Fruit fly (Drosophila melanogaster) whole organism, embryonic: ENCODE measurements around the gene CG15894.

ENCODE experiments used
- Abd-B ChIP-seq: fragments of 200-800 bp; sonication (Bioruptor generic); optimal IDR thresholded peaks from 2 replicates; lab custom pipeline; 2018; ENCODE audit warnings: missing biosample characterization, mild to moderate bottlenecking, missing genetic modification characterization, moderate library complexity
- CG10462 ChIP-seq: fragments of 200-800 bp; sonication (Bioruptor generic); optimal IDR thresholded peaks from 2 replicates; lab custom pipeline; 2016; ENCODE audit warnings: missing biosample characterization, missing genetic modification characterization
- CG11398 ChIP-seq: fragments of 200-800 bp; sonication (Bioruptor generic); optimal IDR thresholded peaks from 2 replicates; lab custom pipeline; 2016; ENCODE audit warnings: missing biosample characterization, missing genetic modification characterization
- CG12155 ChIP-seq: fragments of 200-800 bp; sonication (Bioruptor generic); optimal IDR thresholded peaks from 3 replicates; lab custom pipeline; 2016; ENCODE audit warnings: missing biosample characterization, missing genetic modification characterization
- CG13296 ChIP-seq: fragments of 200-800 bp; sonication (Bioruptor generic); optimal IDR thresholded peaks from 3 replicates; lab custom pipeline; 2018; ENCODE audit warnings: missing biosample characterization, mild to moderate bottlenecking, missing genetic modification characterization
- CG17361 ChIP-seq: fragments of 200-800 bp; sonication (Bioruptor generic); IDR thresholded peaks from 3 replicates; pipeline ENCODE4 v1.3.6; 2022; ENCODE audit warnings: missing biosample characterization, missing genetic modification characterization
- CG1792 ChIP-seq: fragments of 200-800 bp; sonication (Bioruptor generic); optimal IDR thresholded peaks from 2 replicates; lab custom pipeline; 2016; ENCODE audit warnings: missing biosample characterization, missing genetic modification characterization
- CG18764 ChIP-seq: fragments of 200-800 bp; sonication (Bioruptor generic); optimal IDR thresholded peaks from 3 replicates; lab custom pipeline; 2016; ENCODE audit warnings: missing biosample characterization, missing genetic modification characterization
- CG2116 ChIP-seq: fragments of 200-800 bp; sonication (Bioruptor generic); optimal IDR thresholded peaks from 3 replicates; lab custom pipeline; 2018; ENCODE audit warnings: missing biosample characterization, mild to moderate bottlenecking, missing genetic modification characterization
- CG2129 ChIP-seq: fragments of 200-800 bp; sonication (Bioruptor generic); IDR thresholded peaks from 2 replicates; pipeline ENCODE4 v1.3.6; 2022; ENCODE audit warnings: missing biosample characterization, missing genetic modification characterization; ENCODE audit not compliant: partially characterized antibody
- CG2678 ChIP-seq: fragments of 200-800 bp; sonication (Bioruptor generic); optimal IDR thresholded peaks from 3 replicates; lab custom pipeline; 2019; ENCODE audit warnings: missing biosample characterization, mild to moderate bottlenecking, missing genetic modification characterization, moderate library complexity
- CG31365 ChIP-seq: fragments of 200-800 bp; sonication (Bioruptor generic); optimal IDR thresholded peaks from 2 replicates; lab custom pipeline; 2018; ENCODE audit warnings: missing biosample characterization, mild to moderate bottlenecking, missing genetic modification characterization
- CG31388 ChIP-seq: fragments of 200-800 bp; sonication (Bioruptor generic); optimal IDR thresholded peaks from 2 replicates; lab custom pipeline; 2016; ENCODE audit warnings: missing biosample characterization, missing genetic modification characterization
- CG34422 ChIP-seq: fragments of 200-800 bp; sonication (Bioruptor generic); IDR thresholded peaks from 3 replicates; pipeline ENCODE4 v1.3.6; 2022; ENCODE audit warnings: missing biosample characterization, missing genetic modification characterization
- CG3726 ChIP-seq: fragments of 200-800 bp; sonication (Bioruptor generic); IDR thresholded peaks from 3 replicates; pipeline ENCODE4, ENCODE4 v1.3.6; 2022; ENCODE audit warnings: missing biosample characterization, missing genetic modification characterization
- CG4404 ChIP-seq: fragments of 200-800 bp; sonication (Bioruptor generic); IDR thresholded peaks from 2 replicates; pipeline ENCODE4 v1.3.6; 2022; ENCODE audit warnings: missing biosample characterization, missing genetic modification characterization
- CG4617 ChIP-seq: fragments of 200-800 bp; sonication (Bioruptor generic); optimal IDR thresholded peaks from 3 replicates; lab custom pipeline; 2016; ENCODE audit warnings: missing biosample characterization, missing genetic modification characterization, borderline replicate concordance
- CG5953 ChIP-seq: fragments of 200-800 bp; sonication (Bioruptor generic); IDR thresholded peaks from 2 replicates; pipeline ENCODE4 v1.3.6; 2022; ENCODE audit warnings: missing biosample characterization, missing genetic modification characterization
- CG6765 ChIP-seq: fragments of 200-800 bp; sonication (Bioruptor generic); optimal IDR thresholded peaks from 3 replicates; lab custom pipeline; 2017; ENCODE audit warnings: missing biosample characterization, mild to moderate bottlenecking, missing genetic modification characterization
- CG7357 ChIP-seq: fragments of 200-800 bp; sonication (Bioruptor generic); IDR thresholded peaks from 3 replicates; pipeline ENCODE4 v1.3.6; 2022; ENCODE audit warnings: missing biosample characterization, missing genetic modification characterization
- CG9932 ChIP-seq: fragments of 200-800 bp; sonication (Bioruptor generic); IDR thresholded peaks from 2 replicates; pipeline ENCODE4 v1.3.6; 2022; ENCODE audit warnings: missing biosample characterization, missing genetic modification characterization
- CkIIα-i1 ChIP-seq: fragments of 200-800 bp; sonication (Bioruptor generic); IDR thresholded peaks from 2 replicates; pipeline ENCODE4 v1.3.6; 2022; ENCODE audit warnings: missing biosample characterization, missing genetic modification characterization
- Doc3 ChIP-seq: fragments of 200-800 bp; sonication (Bioruptor generic); IDR thresholded peaks from 3 replicates; pipeline ENCODE4 v1.3.6; 2022; ENCODE audit warnings: missing biosample characterization, missing genetic modification characterization; ENCODE audit not compliant: partially characterized antibody
- Drgx ChIP-seq: fragments of 200-800 bp; sonication (Bioruptor generic); IDR thresholded peaks from 2 replicates; pipeline ENCODE4 v1.3.6; 2022; ENCODE audit warnings: missing biosample characterization, missing genetic modification characterization
- GATAe ChIP-seq: fragments of 200-800 bp; sonication (Bioruptor generic); conservative IDR thresholded peaks from 2 replicates; pipeline ENCODE4 v1.3.6; 2022; ENCODE audit warnings: missing biosample characterization, missing genetic modification characterization
- H2.0 ChIP-seq: fragments of 200-800 bp; sonication (Bioruptor generic); IDR thresholded peaks from 2 replicates; pipeline ENCODE4 v1.3.6; 2022; ENCODE audit warnings: missing biosample characterization, missing genetic modification characterization
- HmgD ChIP-seq: fragments of 200-800 bp; sonication (Bioruptor generic); optimal IDR thresholded peaks from 3 replicates; lab custom pipeline; 2016; ENCODE audit warnings: missing biosample characterization, missing genetic modification characterization
- Mes4 ChIP-seq: fragments of 200-800 bp; sonication (Bioruptor generic); optimal IDR thresholded peaks from 2 replicates; lab custom pipeline; 2016; ENCODE audit warnings: missing biosample characterization, missing genetic modification characterization
- Nf-YA ChIP-seq: fragments of 200-800 bp; sonication (Bioruptor generic); IDR thresholded peaks from 2 replicates; pipeline ENCODE4 v1.3.6; 2022; ENCODE audit warnings: missing biosample characterization, missing genetic modification characterization
- Opbp ChIP-seq: fragments of 200-800 bp; sonication (Bioruptor generic); IDR thresholded peaks from 3 replicates; pipeline ENCODE4 v1.3.6; 2022; ENCODE audit warnings: missing biosample characterization, missing genetic modification characterization; ENCODE audit not compliant: partially characterized antibody
- Rx ChIP-seq: fragments of 200-800 bp; sonication (Bioruptor generic); IDR thresholded peaks from 2 replicates; pipeline ENCODE4 v1.3.6; 2022; ENCODE audit warnings: missing biosample characterization, missing genetic modification characterization
- Ssrp ChIP-seq: fragments of 200-800 bp; sonication (Bioruptor generic); optimal IDR thresholded peaks from 2 replicates; lab custom pipeline; 2018; ENCODE audit warnings: missing biosample characterization, mild to moderate bottlenecking, missing genetic modification characterization, moderate library complexity
- Stat92E ChIP-seq, 3 experiments: fragments of >200 bp in 2 of 3; fragments of 200-800 bp in 1 of 3; sonication (Bioruptor generic) in 1 of 3; optimal IDR thresholded peaks; 2 replicates each; lab custom pipeline; 2017 to 2019; ENCODE audit warnings: missing biosample characterization in 3 of 3, missing genetic modification characterization in 3 of 3, mild to moderate bottlenecking in 1 of 3, moderate library complexity in 1 of 3
- Vsx1 ChIP-seq: fragments of 200-800 bp; sonication (Bioruptor generic); optimal IDR thresholded peaks from 2 replicates; lab custom pipeline; 2017; ENCODE audit warnings: missing biosample characterization, mild to moderate bottlenecking, missing genetic modification characterization, missing genetic modification reagents
- ac ChIP-seq: fragments of 200-800 bp; sonication (Bioruptor generic); optimal IDR thresholded peaks from 3 replicates; lab custom pipeline; 2017; ENCODE audit warnings: missing biosample characterization, mild to moderate bottlenecking, missing genetic modification characterization
- ap ChIP-seq: fragments of 200-800 bp; sonication (Bioruptor generic); IDR thresholded peaks from 2 replicates; pipeline ENCODE4 v1.3.6; 2022; ENCODE audit warnings: missing biosample characterization, missing genetic modification characterization
- ara ChIP-seq: fragments of 200-800 bp; sonication (Bioruptor generic); IDR thresholded peaks from 2 replicates; pipeline ENCODE4 v1.3.6; 2022; ENCODE audit warnings: missing biosample characterization, missing genetic modification characterization
- bcd ChIP-seq: fragments of 200-800 bp; sonication (Bioruptor generic); optimal IDR thresholded peaks from 2 replicates; lab custom pipeline; 2017; ENCODE audit warnings: missing biosample characterization, mild to moderate bottlenecking, missing genetic modification characterization
- cas ChIP-seq: fragments of 200-800 bp; sonication (Bioruptor generic); IDR thresholded peaks from 2 replicates; pipeline ENCODE4 v1.3.6; 2022; ENCODE audit warnings: missing biosample characterization, missing genetic modification characterization
- corto ChIP-seq: fragments of 200-800 bp; sonication (Bioruptor generic); optimal IDR thresholded peaks from 2 replicates; lab custom pipeline; 2016; ENCODE audit warnings: missing biosample characterization, mild to moderate bottlenecking, missing genetic modification characterization, moderate library complexity
- dan ChIP-seq: fragments of 200-800 bp; sonication (Bioruptor generic); IDR thresholded peaks from 2 replicates; pipeline ENCODE4 v1.3.6; 2022; ENCODE audit warnings: missing biosample characterization, missing genetic modification characterization
- dpn ChIP-seq, 2 experiments: fragments of 200-800 bp; sonication (Bioruptor generic); optimal IDR thresholded peaks; 3 replicates each; lab custom pipeline; 2016; ENCODE audit warnings: missing biosample characterization in 2 of 2, missing genetic modification characterization in 2 of 2
- eyg ChIP-seq: fragments of 200-800 bp; sonication (Bioruptor generic); optimal IDR thresholded peaks from 3 replicates; lab custom pipeline; 2016; ENCODE audit warnings: missing biosample characterization, missing genetic modification characterization
- gro ChIP-seq: fragments of 200-800 bp; sonication (Bioruptor generic); optimal IDR thresholded peaks from 2 replicates; lab custom pipeline; 2016; ENCODE audit warnings: missing biosample characterization, missing genetic modification characterization
- insv ChIP-seq, 2 experiments: fragments of 200-800 bp; sonication (Bioruptor generic); optimal IDR thresholded peaks; 3 replicates each; lab custom pipeline; 2016 to 2018; ENCODE audit warnings: missing biosample characterization in 2 of 2, missing genetic modification characterization in 2 of 2
- klu ChIP-seq: fragments of 200-800 bp; sonication (Bioruptor generic); IDR thresholded peaks from 2 replicates; pipeline ENCODE4 v1.3.6; 2022; ENCODE audit warnings: missing biosample characterization, missing genetic modification characterization
- lab ChIP-seq: fragments of 200-800 bp; sonication (Bioruptor generic); optimal IDR thresholded peaks from 3 replicates; lab custom pipeline; 2017; ENCODE audit warnings: missing biosample characterization, missing genetic modification characterization, mild to moderate bottlenecking, moderate library complexity, missing genetic modification reagents
- pb ChIP-seq: fragments of 200-800 bp; sonication (Bioruptor generic); optimal IDR thresholded peaks from 3 replicates; lab custom pipeline; 2016; ENCODE audit warnings: missing biosample characterization, missing genetic modification characterization
- repo ChIP-seq: fragments of 200-800 bp; sonication (Bioruptor generic); optimal IDR thresholded peaks from 2 replicates; lab custom pipeline; 2016; ENCODE audit warnings: missing biosample characterization, missing genetic modification characterization
- sima ChIP-seq: fragments of 200-800 bp; sonication (Bioruptor generic); optimal IDR thresholded peaks from 2 replicates; lab custom pipeline; 2016; ENCODE audit warnings: missing biosample characterization, missing genetic modification characterization
- ssp ChIP-seq: fragments of 200-800 bp; sonication (Bioruptor generic); IDR thresholded peaks from 2 replicates; pipeline ENCODE4 v1.3.6; 2022; ENCODE audit warnings: missing biosample characterization, missing genetic modification characterization
- tup ChIP-seq: fragments of 200-800 bp; sonication (Bioruptor generic); optimal IDR thresholded peaks from 2 replicates; lab custom pipeline; 2016; ENCODE audit warnings: missing biosample characterization, mild to moderate bottlenecking, missing genetic modification characterization, moderate library complexity
- wdn ChIP-seq: fragments of 200-800 bp; sonication (Bioruptor generic); IDR thresholded peaks from 2 replicates; pipeline ENCODE4 v1.3.6; 2022; ENCODE audit warnings: missing biosample characterization, missing genetic modification characterization

The CG15894 gene

dm6 chrX:6376748-6377147 is 67.7 kb downstream of the CG15894 start (continued):
- TF ChIP-seq CG10462 = no peak
- TF ChIP-seq CG2116 (GFP tag; lab: Kevin White, UChicago) = no peak
- no peak for TF ChIP-seq Abd-B (GFP tag; lab: Kevin White, UChicago)
- no peak for TF ChIP-seq CG18764 (GFP tag; lab: Kevin White, UChicago)
- TF ChIP-seq wdn (GFP tag; lab: Robert Waterston, UW) = no peak
- TF ChIP-seq CG6765 = peak; percentile 1
- TF ChIP-seq CG7357 (GFP tag; lab: Robert Waterston, UW) = no peak
- no peak for TF ChIP-seq CkIIα-i1
- no peak for TF ChIP-seq CG4617
- peak; percentile 49 for TF ChIP-seq lab
- no peak for TF ChIP-seq sima (GFP tag; lab: Kevin White, UChicago)
- no peak for TF ChIP-seq CG11398 (GFP tag; lab: Kevin White, UChicago)
- TF ChIP-seq eyg = no peak
- no peak for TF ChIP-seq CG13296 (GFP tag; lab: Kevin White, UChicago)
- TF ChIP-seq klu (GFP tag; lab: Robert Waterston, UW) = no peak
- no peak for TF ChIP-seq CG5953 (GFP tag; lab: Robert Waterston, UW)
- TF ChIP-seq gro (GFP tag; lab: Kevin White, UChicago) = no peak
- TF ChIP-seq CG31365 (tag; lab: Kevin White, UChicago) = no peak
- TF ChIP-seq dpn (GFP tag; optimal IDR thresholded peaks at IDR 0.05; lab: Kevin White, UChicago) = peak; percentile 14 to 16
- TF ChIP-seq Ssrp (tag; lab: Kevin White, UChicago) = no peak
- TF ChIP-seq ac (GFP tag; lab: Kevin White, UChicago) = no peak
- TF ChIP-seq ap (GFP tag; lab: Robert Waterston, UW) = no peak
- no peak for TF ChIP-seq pb (GFP tag; lab: Kevin White, UChicago)
- no peak; the same call in 1 of the 2 replicates for TF ChIP-seq ssp (GFP tag; lab: Robert Waterston, UW)
- peak; percentile 50 for TF ChIP-seq CG2678 (tag; lab: Kevin White, UChicago)
- no peak for TF ChIP-seq CG34422 (GFP tag; lab: Robert Waterston, UW)
- no peak for TF ChIP-seq Vsx1 (GFP tag; lab: Kevin White, UChicago)
- no peak for TF ChIP-seq CG3726
- no peak for TF ChIP-seq CG31388 (GFP tag; lab: Kevin White, UChicago)
- TF ChIP-seq Mes4 (GFP tag; lab: Kevin White, UChicago) = no peak
- no peak for TF ChIP-seq insv (GFP tag; optimal IDR thresholded peaks at IDR 0.05; lab: Kevin White, UChicago)
- TF ChIP-seq CG1792 = no peak
- no peak for TF ChIP-seq HmgD
- TF ChIP-seq Drgx (GFP tag; lab: Robert Waterston, UW) = no peak
- TF ChIP-seq CG2129 = no peak
- TF ChIP-seq repo (GFP tag; lab: Kevin White, UChicago) = no peak
- TF ChIP-seq Nf-YA (GFP tag; lab: Robert Waterston, UW) = no peak
- no peak for TF ChIP-seq CG9932
- TF ChIP-seq CG17361 = no peak
- no peak for TF ChIP-seq Stat92E (GFP tag; optimal IDR thresholded peaks at IDR 0.05; lab: Kevin White, UChicago)
- no peak for TF ChIP-seq Rx
- TF ChIP-seq CG4404 = no peak
- no peak for TF ChIP-seq Opbp
- no peak for TF ChIP-seq CG12155
- no peak for TF ChIP-seq H2.0
- no peak for TF ChIP-seq dan
- no peak for TF ChIP-seq GATAe
- TF ChIP-seq Doc3 (GFP tag; lab: Robert Waterston, UW) = no peak
- no peak for TF ChIP-seq ara (GFP tag; lab: Robert Waterston, UW)
- TF ChIP-seq bcd (GFP tag; lab: Kevin White, UChicago) = peak; percentile 14
- no peak for TF ChIP-seq cas (GFP tag; lab: Robert Waterston, UW)
- TF ChIP-seq tup (GFP tag; lab: Kevin White, UChicago) = no peak
- no peak for TF ChIP-seq corto (GFP tag; lab: Kevin White, UChicago)
